Fruit fly (Drosophila melanogaster): Measurements from ENCODE around the gene CG12693.
"Not testable (repeated sequence)": the region's sequence is repeated elsewhere in the genome, so short reads cannot be mapped to it uniquely, and the experiment has no call there.

CG12693 gene

DNA sequence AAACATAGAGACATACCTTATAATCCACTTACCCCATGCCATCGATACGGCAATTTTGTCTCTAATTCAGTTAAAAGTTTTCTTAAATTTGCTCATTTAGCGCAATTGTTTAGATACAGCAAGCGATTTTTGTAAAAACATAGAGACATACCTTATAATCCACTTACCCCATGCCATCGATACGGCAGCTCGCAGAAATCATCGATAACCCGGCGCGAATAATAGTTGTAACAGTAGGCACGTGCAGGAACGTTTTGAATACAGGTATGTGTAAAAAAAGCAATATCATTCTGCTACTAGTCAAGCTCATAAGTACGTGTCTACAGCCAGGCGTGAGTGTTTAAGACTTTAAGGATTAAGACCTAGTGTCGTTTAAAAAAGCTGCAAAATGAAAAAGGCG, 10.0 kb downstream of the CG12693 start, which contains the start of gene NO66:
TSS of gene NO66 (plus strand) at position 199 of the 400 bp plus-strand sequence.
- TF ChIP-seq EcR (GFP tag; optimal IDR thresholded peaks at IDR 0.05); CG14655 (GFP tag; optimal IDR thresholded peaks at IDR 0.05); CG8301 (tag; optimal IDR thresholded peaks at IDR 0.05): not testable (repeated sequence)

DNA sequence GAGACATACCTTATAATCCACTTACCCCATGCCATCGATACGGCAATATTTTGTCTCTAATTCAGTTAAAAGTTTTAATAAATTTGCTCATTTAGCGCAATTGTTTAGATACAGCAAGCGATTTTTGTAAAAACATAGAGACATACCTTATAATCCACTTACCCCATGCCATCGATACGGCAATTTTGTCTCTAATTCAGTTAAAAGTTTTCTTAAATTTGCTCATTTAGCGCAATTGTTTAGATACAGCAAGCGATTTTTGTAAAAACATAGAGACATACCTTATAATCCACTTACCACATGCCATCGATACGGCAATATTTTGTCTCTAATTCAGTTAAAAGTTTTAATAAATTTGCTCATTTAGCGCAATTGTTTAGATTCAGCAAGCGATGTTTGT, 10.6 kb downstream of the CG12693 start, which contains the start of gene mei-9:
TSS of gene mei-9 (minus strand) at position 101 of the 400 bp plus-strand sequence.
- not testable (repeated sequence) for TF ChIP-seq EcR (GFP tag; optimal IDR thresholded peaks at IDR 0.05); fd96Ca (GFP tag; IDR thresholded peaks at IDR 0.05); CG8159 (tag; optimal IDR thresholded peaks at IDR 0.05)

DNA sequence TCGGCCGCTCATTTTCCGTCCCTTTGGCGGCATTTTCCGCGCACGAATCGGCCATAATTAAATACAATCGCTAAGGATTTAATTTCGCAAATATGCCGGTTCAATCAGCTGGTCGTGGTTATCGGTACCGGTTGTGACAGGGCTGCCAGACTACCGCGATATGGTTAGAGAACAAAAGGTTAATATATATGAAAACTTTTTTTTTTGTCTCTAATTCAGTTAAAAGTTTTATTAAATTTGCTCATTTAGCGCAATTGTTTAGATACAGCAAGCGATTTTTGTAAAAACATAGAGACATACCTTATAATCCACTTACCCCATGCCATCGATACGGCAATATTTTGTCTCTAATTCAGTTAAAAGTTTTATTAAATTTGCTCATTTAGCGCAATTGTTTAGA, 11.3 kb downstream of the CG12693 start:
- TF ChIP-seq rn (GFP tag; IDR thresholded peaks at IDR 0.05) (peak; percentile 55), Ets98B (GFP tag; IDR thresholded peaks at IDR 0.05) (peak; percentile 55), CG32121 (GFP tag; IDR thresholded peaks at IDR 0.05) (peak; percentile 38; the same call in 1 of the 2 replicates), fd96Ca (GFP tag; IDR thresholded peaks at IDR 0.05) (0 out of 3 replicates have a peak, but pooled peaks have one; percentile 10), CG12605 (GFP tag; IDR thresholded peaks at IDR 0.05) (peak; percentile 36), CG4496 (GFP tag; IDR thresholded peaks at IDR 0.05) (peak; percentile 70; the same call in 2 of the 3 replicates)

DNA sequence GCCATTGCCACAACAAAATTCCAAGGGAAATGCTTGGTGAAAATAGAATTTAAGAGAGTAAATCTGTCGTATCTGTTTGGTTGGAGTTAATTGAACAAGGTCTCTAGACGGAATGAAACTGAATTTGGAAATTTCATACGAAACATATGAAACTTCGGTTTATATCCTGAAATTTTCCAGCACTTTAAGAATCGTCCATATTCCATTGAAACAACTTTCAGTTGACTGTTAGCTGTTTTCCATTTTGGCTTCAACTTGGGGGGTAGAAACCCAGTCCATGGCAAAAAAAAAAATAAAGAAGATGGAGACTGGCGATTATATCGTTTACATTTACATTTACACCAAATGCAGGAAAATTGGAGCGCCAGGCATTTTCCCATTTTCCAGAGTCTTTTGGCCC, 17.6 kb downstream of the CG12693 start, which contains the start of gene CG15579:
TSS of gene CG15579 (minus strand) at position 101 of the 400 bp plus-strand sequence.
- TF ChIP-seq CG14655 (GFP tag; optimal IDR thresholded peaks at IDR 0.05) (no peak), CG9948 (tag; optimal IDR thresholded peaks at IDR 0.05) (no peak)

DNA sequence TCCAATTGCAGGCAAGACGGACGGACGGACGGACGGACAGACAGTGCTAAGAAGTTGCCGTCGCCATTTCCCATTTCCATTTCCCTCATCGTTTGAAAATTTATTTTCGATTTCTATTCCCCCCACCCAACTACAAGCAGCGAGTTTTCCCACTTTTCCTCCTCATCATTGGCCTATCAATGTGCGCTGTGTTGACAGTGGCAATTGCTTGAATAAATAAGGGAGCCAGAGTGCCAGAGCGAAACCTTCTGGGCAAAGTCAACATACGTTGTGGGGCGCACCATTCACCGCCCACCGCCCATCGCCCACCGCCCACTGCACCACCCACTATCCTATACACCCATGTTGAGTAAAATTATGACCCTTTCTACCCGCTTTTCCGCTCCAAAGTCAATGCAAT, 23.3 kb downstream of the CG12693 start:
- no peak for TF ChIP-seq Pif1B (GFP tag; optimal IDR thresholded peaks at IDR 0.05)
- TF ChIP-seq CG10348 (GFP tag; IDR thresholded peaks at IDR 0.05): no peak
- no peak for TF ChIP-seq EcR (GFP tag; optimal IDR thresholded peaks at IDR 0.05)
- no peak for TF ChIP-seq D1 (tag; optimal IDR thresholded peaks at IDR 0.05)
- TF ChIP-seq Snoo (tag; optimal IDR thresholded peaks at IDR 0.05): no peak
- TF ChIP-seq CG8301 (tag; optimal IDR thresholded peaks at IDR 0.05): no peak
- TF ChIP-seq Ets98B (GFP tag; IDR thresholded peaks at IDR 0.05): no peak
- no peak for TF ChIP-seq CG17806 (tag; optimal IDR thresholded peaks at IDR 0.05)
- TF ChIP-seq gl (tag; optimal IDR thresholded peaks at IDR 0.05): no peak
- TF ChIP-seq CG15710 (tag; optimal IDR thresholded peaks at IDR 0.05): no peak
- TF ChIP-seq CG8159 (tag; optimal IDR thresholded peaks at IDR 0.05): no peak
- TF ChIP-seq CG14655 (GFP tag; optimal IDR thresholded peaks at IDR 0.05): no peak
- no peak for TF ChIP-seq CG9948 (tag; optimal IDR thresholded peaks at IDR 0.05)
- no peak for TF ChIP-seq CG13204 (GFP tag; optimal IDR thresholded peaks at IDR 0.05)
- TF ChIP-seq rn (GFP tag; IDR thresholded peaks at IDR 0.05): no peak
- TF ChIP-seq CG4496 (GFP tag; IDR thresholded peaks at IDR 0.05): no peak

DNA sequence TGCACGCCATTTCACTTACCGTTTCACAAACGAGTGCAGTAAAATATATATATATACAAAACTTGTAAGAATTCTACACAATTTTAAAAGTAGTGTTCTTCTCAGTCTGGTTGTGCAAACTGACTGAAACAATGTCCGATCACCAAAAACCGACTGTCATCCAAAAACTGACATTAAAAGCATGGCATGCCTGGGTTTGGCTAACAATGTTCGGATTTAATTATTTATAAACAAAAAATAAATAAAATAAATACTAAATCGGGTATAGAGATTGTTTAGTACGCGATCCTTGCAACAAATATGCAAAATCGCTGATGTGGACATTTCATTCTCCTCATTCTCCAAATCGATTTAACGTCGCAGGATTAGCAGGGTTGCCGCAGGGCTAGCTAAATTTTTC, 27.0 kb downstream of the CG12693 start, which contains the start of gene CG12692:
TSS of gene CG12692 (minus strand) at position 101 of the 400 bp plus-strand sequence.
- TF ChIP-seq fd96Ca (GFP tag; IDR thresholded peaks at IDR 0.05) (no peak), CG4496 (GFP tag; IDR thresholded peaks at IDR 0.05) (no peak), CG14655 (GFP tag; optimal IDR thresholded peaks at IDR 0.05) (no peak), CG9948 (tag; optimal IDR thresholded peaks at IDR 0.05) (no peak)

DNA sequence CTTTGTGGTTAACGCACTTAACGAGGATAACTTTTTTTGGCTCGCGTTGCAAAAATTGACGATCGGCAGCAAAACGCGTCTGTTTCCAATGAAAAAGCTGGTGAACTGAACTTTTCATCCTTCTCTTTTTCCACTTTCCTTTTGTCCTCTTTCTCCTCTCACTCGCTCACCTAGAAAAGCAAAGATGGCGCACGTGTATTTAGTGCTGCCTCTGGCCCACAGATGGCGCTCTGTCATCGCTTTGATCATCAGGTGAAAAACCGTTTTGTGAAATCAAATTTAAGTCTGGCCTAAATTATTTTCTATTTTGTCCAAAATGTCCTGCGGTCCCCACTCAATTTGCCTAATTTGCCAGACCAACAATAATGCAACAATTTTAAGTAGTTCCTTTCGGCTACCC, 35.8 kb downstream of the CG12693 start:
- TF ChIP-seq CG9948 (tag; optimal IDR thresholded peaks at IDR 0.05) (no peak), CG14655 (GFP tag; optimal IDR thresholded peaks at IDR 0.05) (no peak), CG4496 (GFP tag; IDR thresholded peaks at IDR 0.05) (no peak), CG34367 (tag; optimal IDR thresholded peaks at IDR 0.05) (no peak), Ets98B (GFP tag; IDR thresholded peaks at IDR 0.05) (no peak), CG10348 (GFP tag; IDR thresholded peaks at IDR 0.05) (no peak), D1 (tag; optimal IDR thresholded peaks at IDR 0.05) (no peak), rn (GFP tag; IDR thresholded peaks at IDR 0.05) (no peak), CG13204 (GFP tag; optimal IDR thresholded peaks at IDR 0.05) (no peak), CG32121 (GFP tag; IDR thresholded peaks at IDR 0.05) (no peak), gl (tag; optimal IDR thresholded peaks at IDR 0.05) (no peak)

DNA sequence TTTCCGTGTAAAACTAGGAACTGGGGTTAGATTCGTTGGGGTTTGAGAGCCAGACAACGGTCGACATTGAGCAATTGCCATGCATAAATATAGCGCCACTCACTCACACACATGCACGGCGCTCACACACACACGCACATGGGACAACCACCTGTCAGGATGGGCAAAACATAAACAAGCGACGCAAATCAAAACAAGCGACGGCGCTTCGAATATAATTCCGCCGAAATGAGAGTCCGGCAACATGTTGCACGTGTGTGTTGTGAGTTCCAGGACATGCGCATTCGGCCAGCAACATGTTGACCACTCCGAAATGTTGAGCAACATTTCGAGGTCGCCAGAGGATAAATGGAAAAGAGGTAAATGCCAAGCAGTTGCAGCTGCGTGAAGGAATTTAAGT, 48.5 kb downstream of the CG12693 start:
- TF ChIP-seq CG15710 (tag; optimal IDR thresholded peaks at IDR 0.05): no peak
- peak; percentile 37; the same call in 1 of the 2 replicates for TF ChIP-seq CG12605 (GFP tag; IDR thresholded peaks at IDR 0.05)
- TF ChIP-seq CG17806 (tag; optimal IDR thresholded peaks at IDR 0.05): no peak
